Fruit fly (Drosophila melanogaster) whole organism: ENCODE results near the gene CG10749.

ENCODE experiments used
- pan ChIP-seq: fragments of >200 bp; optimal IDR thresholded peaks from 2 replicates; lab custom pipeline; 2017
- psq ChIP-seq: fragments of >200 bp; optimal IDR thresholded peaks from 2 replicates; lab custom pipeline; 2017
- usp ChIP-seq: fragments of >200 bp; optimal IDR thresholded peaks from 2 replicates; lab custom pipeline; 2017; ENCODE audit warnings: missing biosample characterization, missing genetic modification characterization, mixed read lengths

DNA sequence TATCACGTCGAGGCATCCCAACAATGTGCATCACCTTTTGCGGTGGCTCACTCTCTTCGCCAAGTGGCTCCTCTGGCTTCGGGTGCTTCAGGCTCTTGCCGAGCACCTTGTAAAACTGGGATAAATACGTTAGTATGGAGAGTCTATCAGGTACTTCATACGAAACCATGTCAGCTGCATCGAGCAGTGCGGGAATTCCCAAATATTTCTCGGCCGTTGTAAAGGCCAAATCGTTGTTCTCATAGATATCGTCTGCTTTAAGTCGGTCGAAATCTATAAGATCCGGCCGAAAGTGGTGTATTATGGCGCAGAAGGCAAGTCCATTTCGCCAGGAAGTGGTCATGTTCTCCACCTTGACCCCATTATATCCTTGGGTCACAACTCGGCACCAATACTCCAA is 42.4 kb downstream of the CG10749 start:
- TF ChIP-seq psq (no peak), pan (lab: Kevin White, UChicago) (no peak), usp (GFP tag; lab: Kevin White, UChicago) (no peak)
